Worm (Caenorhabditis elegans): Measurements from ENCODE around the gene Y66C5A.1.

ce11 chrX:14480248-14480647 lies 24.9 kb upstream of the Y66C5A.1 start, which contains the start of gene gfi-3:
- no peak for TF ChIP-seq ZK337.2 (GFP tag; IDR thresholded peaks at IDR 0.05)
- TF ChIP-seq fkh-10 (GFP tag; optimal IDR thresholded peaks at IDR 0.05): peak; percentile 31
- TF ChIP-seq hlh-11 (tag; optimal IDR thresholded peaks at IDR 0.05): peak; percentile 82
- TF ChIP-seq ceh-82 (tag; optimal IDR thresholded peaks at IDR 0.05): no peak
- peak; percentile 67 for TF ChIP-seq duxl-1 (tag; optimal IDR thresholded peaks at IDR 0.05; ENCODE audit: poor library complexity)
- TF ChIP-seq ztf-7 (tag; optimal IDR thresholded peaks at IDR 0.05): peak; percentile 45
- TF ChIP-seq ama-1 (optimal IDR thresholded peaks at IDR 0.05): no peak

All from whole organism, L4 larva.